Worm (Caenorhabditis elegans) whole organism, young adult: Measurements from ENCODE around the gene pct-1.
A peak's percentile ranks its signal among the peaks of the same experiment; 100 is the strongest.

Experiments used
- B0261.1 ChIP-seq: sonication (generic microtip); optimal IDR thresholded peaks from 2 replicates; lab custom pipeline; 2016; ENCODE audit warnings: mild to moderate bottlenecking, missing genetic modification characterization, moderate library complexity, missing compliant biosample characterization
- B0336.3 ChIP-seq: fragments of 200-800 bp; sonication (Bioruptor generic); IDR thresholded peaks from 2 replicates; pipeline ENCODE4 v1.3.6; 2022; ENCODE audit warnings: missing genetic modification characterization, missing compliant biosample characterization
- C06A6.2 ChIP-seq: fragments of 200-800 bp; sonication (Bioruptor generic); conservative IDR thresholded peaks from 2 replicates; pipeline ENCODE4 v1.3.6; 2022; ENCODE audit warnings: missing genetic modification characterization, missing compliant biosample characterization
- C17E4.6 ChIP-seq: fragments of 200-800 bp; sonication (Bioruptor generic); IDR thresholded peaks from 2 replicates; pipeline ENCODE4 v1.3.6; 2022; ENCODE audit warnings: missing genetic modification reagents, missing genetic modification characterization, missing compliant biosample characterization
- F22D6.2 ChIP-seq: sonication (generic microtip); optimal IDR thresholded peaks from 2 replicates; lab custom pipeline; 2016; ENCODE audit warnings: mild to moderate bottlenecking, missing genetic modification characterization, missing compliant biosample characterization
- F52B5.7 ChIP-seq: sonication (generic microtip); optimal IDR thresholded peaks from 2 replicates; lab custom pipeline; 2016; ENCODE audit warnings: mild to moderate bottlenecking, missing genetic modification characterization, missing compliant biosample characterization
- F55B11.4 ChIP-seq: sonication (generic microtip); optimal IDR thresholded peaks from 2 replicates; lab custom pipeline; 2016; ENCODE audit warnings: missing compliant biosample characterization, missing genetic modification characterization, borderline replicate concordance; ENCODE audit not compliant: insufficient read depth
- K12H6.12 ChIP-seq: fragments of 200-800 bp; sonication (Bioruptor generic); optimal IDR thresholded peaks from 2 replicates; lab custom pipeline; 2018; ENCODE audit warnings: mild to moderate bottlenecking, missing genetic modification characterization, missing compliant biosample characterization
- Y53G8AR.9 ChIP-seq: fragments of 200-800 bp; sonication (Bioruptor generic); conservative IDR thresholded peaks from 2 replicates; pipeline ENCODE4 v1.3.6; 2022; ENCODE audit warnings: missing genetic modification reagents, missing genetic modification characterization, missing compliant biosample characterization
- Y56A3A.18 ChIP-seq: fragments of 200-800 bp; sonication (Bioruptor generic); IDR thresholded peaks from 2 replicates; pipeline ENCODE4 v1.3.6; 2022; ENCODE audit warnings: missing genetic modification reagents, missing genetic modification characterization, missing compliant biosample characterization
- Y67H2A.10 ChIP-seq: fragments of 200-800 bp; sonication (Bioruptor generic); conservative IDR thresholded peaks from 2 replicates; pipeline ENCODE4 v1.3.6; 2022; ENCODE audit warnings: missing genetic modification reagents, missing genetic modification characterization, missing compliant biosample characterization
- Y95B8A.8 ChIP-seq: fragments of 200-800 bp; sonication (Bioruptor generic); IDR thresholded peaks from 2 replicates; pipeline ENCODE4 v1.3.6; 2022; ENCODE audit warnings: missing genetic modification reagents, missing genetic modification characterization, missing compliant biosample characterization
- ama-1 ChIP-seq, 3 experiments: fragments of 150-350 bp in 1 of 3; sonication (generic microtip) in 2 of 3; optimal IDR thresholded peaks; 2 replicates each; lab custom pipeline; 2014 to 2018; ENCODE audit warnings: missing biosample characterization in 2 of 3, missing genetic modification characterization in 2 of 3, missing genetic modification reagents in 2 of 3
- aptf-2 ChIP-seq: fragments of 200-800 bp; sonication (Bioruptor generic); conservative IDR thresholded peaks from 2 replicates; pipeline ENCODE4 v1.3.6; 2022; ENCODE audit warnings: missing genetic modification reagents, missing genetic modification characterization, missing compliant biosample characterization
- aptf-3 ChIP-seq: fragments of 200-800 bp; sonication (Bioruptor generic); IDR thresholded peaks from 2 replicates; pipeline ENCODE4 v1.3.6; 2022; ENCODE audit warnings: missing genetic modification characterization, missing compliant biosample characterization
- attf-3 ChIP-seq: fragments of 200-800 bp; sonication (Bioruptor generic); conservative IDR thresholded peaks from 2 replicates; pipeline ENCODE4 v1.3.6; 2022; ENCODE audit warnings: missing genetic modification reagents, missing genetic modification characterization, missing compliant biosample characterization
- bed-1 ChIP-seq: fragments of 200-800 bp; sonication (Bioruptor generic); IDR thresholded peaks from 2 replicates; pipeline ENCODE4 v1.3.6; 2022; ENCODE audit warnings: missing genetic modification reagents, missing genetic modification characterization, missing compliant biosample characterization
- ccch-3 ChIP-seq: fragments of 200-800 bp; sonication (Bioruptor generic); optimal IDR thresholded peaks from 2 replicates; lab custom pipeline; 2018; ENCODE audit warnings: mild to moderate bottlenecking, missing genetic modification characterization, missing compliant biosample characterization
- ceh-27 ChIP-seq: fragments of 200-800 bp; sonication (Bioruptor generic); optimal IDR thresholded peaks from 2 replicates; lab custom pipeline; 2018; ENCODE audit warnings: mild to moderate bottlenecking, missing genetic modification characterization, moderate library complexity, missing compliant biosample characterization
- ceh-40 ChIP-seq: fragments of 200-800 bp; sonication (Bioruptor generic); IDR thresholded peaks from 2 replicates; pipeline ENCODE4 v1.3.6; 2022; ENCODE audit warnings: missing genetic modification characterization, missing compliant biosample characterization
- ceh-79 ChIP-seq: sonication (generic microtip); optimal IDR thresholded peaks from 2 replicates; lab custom pipeline; 2017; ENCODE audit warnings: mild to moderate bottlenecking, missing genetic modification characterization, missing compliant biosample characterization
- dpff-1 ChIP-seq: sonication (generic microtip); optimal IDR thresholded peaks from 2 replicates; lab custom pipeline; 2017; ENCODE audit warnings: mild to moderate bottlenecking, missing genetic modification characterization, missing compliant biosample characterization
- hlh-26 ChIP-seq: fragments of 200-800 bp; sonication (Bioruptor generic); conservative IDR thresholded peaks from 2 replicates; pipeline ENCODE4 v1.3.6; 2022; ENCODE audit warnings: missing genetic modification reagents, missing genetic modification characterization, missing compliant biosample characterization
- hrde-1 ChIP-seq: sonication (generic microtip); optimal IDR thresholded peaks from 2 replicates; lab custom pipeline; 2016; ENCODE audit warnings: missing genetic modification characterization, mild to moderate bottlenecking, missing compliant biosample characterization, moderate library complexity, missing genotype, missing genetic modification reagents, borderline replicate concordance
- hsf-1 ChIP-seq: fragments of 200-800 bp; sonication (Bioruptor generic); IDR thresholded peaks from 2 replicates; pipeline ENCODE4 v1.3.6; 2022; ENCODE audit warnings: missing genetic modification reagents, missing genetic modification characterization, missing compliant biosample characterization
- lin-54 ChIP-seq: fragments of 200-800 bp; sonication (Bioruptor generic); optimal IDR thresholded peaks from 2 replicates; lab custom pipeline; 2018; ENCODE audit warnings: mild to moderate bottlenecking, missing genetic modification characterization, missing compliant biosample characterization
- lir-1 ChIP-seq: fragments of 200-800 bp; sonication (Bioruptor generic); conservative IDR thresholded peaks from 2 replicates; pipeline ENCODE4 v1.3.6; 2022; ENCODE audit warnings: missing genetic modification reagents, missing genetic modification characterization, missing compliant biosample characterization
- lsy-27 ChIP-seq: sonication (generic microtip); optimal IDR thresholded peaks from 2 replicates; lab custom pipeline; 2017; ENCODE audit warnings: missing genetic modification characterization, mild to moderate bottlenecking, missing compliant biosample characterization, antibody characterized with exemption, missing genotype, borderline replicate concordance; ENCODE audit not compliant: insufficient read depth
- madf-10 ChIP-seq: sonication (generic microtip); optimal IDR thresholded peaks from 2 replicates; lab custom pipeline; 2016; ENCODE audit warnings: mild to moderate bottlenecking, missing genetic modification characterization, missing compliant biosample characterization
- madf-3 ChIP-seq: fragments of 200-800 bp; sonication (Bioruptor generic); IDR thresholded peaks from 2 replicates; pipeline ENCODE4 v1.3.6; 2022; ENCODE audit warnings: missing genetic modification reagents, missing genetic modification characterization, missing compliant biosample characterization
- mcd-1 ChIP-seq: fragments of 200-800 bp; sonication (Bioruptor generic); IDR thresholded peaks from 2 replicates; pipeline ENCODE4 v1.3.6; 2022; ENCODE audit warnings: missing genetic modification reagents, missing genetic modification characterization, missing compliant biosample characterization
- nfya-1 ChIP-seq: sonication (generic microtip); optimal IDR thresholded peaks from 2 replicates; lab custom pipeline; 2017; ENCODE audit warnings: antibody characterized with exemption, missing compliant biosample characterization, missing genetic modification characterization, borderline replicate concordance; ENCODE audit not compliant: insufficient read depth
- nfya-2 ChIP-seq: fragments of 200-800 bp; sonication (Bioruptor generic); IDR thresholded peaks from 2 replicates; pipeline ENCODE4 v1.3.6; 2022; ENCODE audit warnings: missing genetic modification reagents, missing genetic modification characterization, missing compliant biosample characterization
- nhr-179 ChIP-seq: sonication (generic microtip); optimal IDR thresholded peaks from 2 replicates; lab custom pipeline; 2016; ENCODE audit warnings: mild to moderate bottlenecking, missing genetic modification characterization, missing compliant biosample characterization
- pha-4 ChIP-seq: fragments of 150-350 bp; sonication (generic microtip); optimal IDR thresholded peaks from 2 replicates; lab custom pipeline; 2014; ENCODE audit warnings: missing biosample characterization, missing genetic modification reagents, missing genetic modification characterization
- repo-1 ChIP-seq: sonication (generic microtip); optimal IDR thresholded peaks from 2 replicates; lab custom pipeline; 2017; ENCODE audit warnings: mild to moderate bottlenecking, missing genetic modification characterization, missing compliant biosample characterization
- sdz-38 ChIP-seq: sonication (generic microtip); optimal IDR thresholded peaks from 2 replicates; lab custom pipeline; 2016; ENCODE audit warnings: missing genotype, missing genetic modification characterization, missing compliant biosample characterization
- snpc-3.4 ChIP-seq: sonication (generic microtip); optimal IDR thresholded peaks from 2 replicates; lab custom pipeline; 2017; ENCODE audit warnings: missing genetic modification characterization, mild to moderate bottlenecking, missing compliant biosample characterization, antibody characterized with exemption, moderate library complexity, missing genotype, missing genetic modification reagents
- snpc-4 ChIP-seq, 5 experiments: fragments of 150-350 bp in 1 of 5; sonication (generic microtip) in 4 of 5; optimal IDR thresholded peaks; 2 replicates each; lab custom pipeline; 2014 to 2018; ENCODE audit warnings: missing genetic modification characterization in 5 of 5, missing biosample characterization in 3 of 5, antibody characterized with exemption in 2 of 5, mild to moderate bottlenecking in 2 of 5, missing compliant biosample characterization in 2 of 5, missing genotype in 2 of 5, moderate library complexity in 2 of 5, missing genetic modification reagents in 1 of 5
- somi-1 ChIP-seq: fragments of 200-800 bp; sonication (Bioruptor generic); optimal IDR thresholded peaks from 2 replicates; lab custom pipeline; 2018; ENCODE audit warnings: mild to moderate bottlenecking, missing genetic modification characterization, missing compliant biosample characterization
- unc-62 ChIP-seq: fragments of 150-350 bp; optimal IDR thresholded peaks from 2 replicates; lab custom pipeline; 2014; ENCODE audit warnings: missing biosample characterization, missing genetic modification reagents, missing genetic modification characterization
- xnd-1 ChIP-seq: sonication (generic microtip); optimal IDR thresholded peaks from 2 replicates; lab custom pipeline; 2016; ENCODE audit warnings: missing genotype, missing genetic modification reagents, missing genetic modification characterization, missing compliant biosample characterization

The pct-1 gene

ce11 chrIV:8188421-8189112, 12.3 kb downstream of the pct-1 start (continued):
- TF ChIP-seq snpc-3.4 (tag; lab: Kevin White, UChicago) (no peak), bed-1 (GFP tag; lab: Robert Waterston, UW) (no peak), mcd-1 (GFP tag; lab: Robert Waterston, UW) (no peak), ceh-40 (no peak), madf-10 (no peak), F55B11.4 (tag; lab: Kevin White, UChicago) (no peak), attf-3 (no peak), hlh-26 (GFP tag; lab: Robert Waterston, UW) (no peak), hrde-1 (tag; lab: Kevin White, UChicago) (peak; percentile 65), ama-1 (optimal IDR thresholded peaks at IDR 0.05; lab: Kevin White, UChicago) (no peak), ama-1 (GFP tag; optimal IDR thresholded peaks at IDR 0.05; lab: Kevin White, UChicago) (peak in 1 of 2 experiments; percentile 74), nfya-2 (GFP tag; lab: Robert Waterston, UW) (no peak), ccch-3 (GFP tag; lab: Kevin White, UChicago) (no peak), nhr-179 (tag; lab: Kevin White, UChicago) (no peak), hsf-1 (GFP tag; lab: Robert Waterston, UW) (peak; percentile 43), C17E4.6 (GFP tag; lab: Robert Waterston, UW) (no peak), lir-1 (GFP tag; lab: Robert Waterston, UW) (no peak), nfya-1 (tag; lab: Kevin White, UChicago) (no peak), aptf-3 (no peak), Y53G8AR.9 (GFP tag; lab: Robert Waterston, UW) (0 out of 2 replicates have a peak, but pooled peaks have one; percentile 37), aptf-2 (GFP tag; lab: Robert Waterston, UW) (no peak), lsy-27 (tag; lab: Kevin White, UChicago) (no peak), Y56A3A.18 (GFP tag; lab: Robert Waterston, UW) (0 out of 2 replicates have a peak, but pooled peaks have one; percentile 64), K12H6.12 (tag; lab: Kevin White, UChicago) (no peak), F52B5.7 (no peak), snpc-4 (GFP tag; optimal IDR thresholded peaks at IDR 0.05; lab: Kevin White, UChicago) (no peak), snpc-4 (tag; optimal IDR thresholded peaks at IDR 0.05; lab: Kevin White, UChicago) (no peak), somi-1 (GFP tag; lab: Kevin White, UChicago) (no peak), repo-1 (tag; lab: Kevin White, UChicago) (no peak), ceh-27 (GFP tag; lab: Kevin White, UChicago) (no peak), ceh-79 (tag; lab: Kevin White, UChicago) (peak; percentile 60), lin-54 (GFP tag; lab: Kevin White, UChicago) (no peak), Y67H2A.10 (GFP tag; lab: Robert Waterston, UW) (no peak), madf-3 (GFP tag; lab: Robert Waterston, UW) (no peak), dpff-1 (tag; lab: Kevin White, UChicago) (no peak), B0261.1 (tag; lab: Kevin White, UChicago) (no peak), xnd-1 (tag; lab: Kevin White, UChicago) (peak; percentile 8), sdz-38 (no peak), Y95B8A.8 (GFP tag; lab: Robert Waterston, UW) (no peak), C06A6.2 (GFP tag; lab: Robert Waterston, UW) (no peak), B0336.3 (GFP tag; lab: Robert Waterston, UW) (peak; percentile 73), unc-62 (GFP tag; lab: Kevin White, UChicago) (no peak), F22D6.2 (tag; lab: Kevin White, UChicago) (no peak), pha-4 (tag; lab: Kevin White, UChicago) (no peak)
